Fruit fly (Drosophila melanogaster) ovary, adult (tissue): ENCODE data around the gene CG6012.

ENCODE experiments used
- CG17801 ChIP-seq: fragments of 200-800 bp; optimal IDR thresholded peaks from 2 replicates; lab custom pipeline; 2019; ENCODE audit warnings: missing biosample characterization, mild to moderate bottlenecking, missing genetic modification characterization, moderate library complexity; ENCODE audit not compliant: partially characterized antibody

CG6012 gene

DNA sequence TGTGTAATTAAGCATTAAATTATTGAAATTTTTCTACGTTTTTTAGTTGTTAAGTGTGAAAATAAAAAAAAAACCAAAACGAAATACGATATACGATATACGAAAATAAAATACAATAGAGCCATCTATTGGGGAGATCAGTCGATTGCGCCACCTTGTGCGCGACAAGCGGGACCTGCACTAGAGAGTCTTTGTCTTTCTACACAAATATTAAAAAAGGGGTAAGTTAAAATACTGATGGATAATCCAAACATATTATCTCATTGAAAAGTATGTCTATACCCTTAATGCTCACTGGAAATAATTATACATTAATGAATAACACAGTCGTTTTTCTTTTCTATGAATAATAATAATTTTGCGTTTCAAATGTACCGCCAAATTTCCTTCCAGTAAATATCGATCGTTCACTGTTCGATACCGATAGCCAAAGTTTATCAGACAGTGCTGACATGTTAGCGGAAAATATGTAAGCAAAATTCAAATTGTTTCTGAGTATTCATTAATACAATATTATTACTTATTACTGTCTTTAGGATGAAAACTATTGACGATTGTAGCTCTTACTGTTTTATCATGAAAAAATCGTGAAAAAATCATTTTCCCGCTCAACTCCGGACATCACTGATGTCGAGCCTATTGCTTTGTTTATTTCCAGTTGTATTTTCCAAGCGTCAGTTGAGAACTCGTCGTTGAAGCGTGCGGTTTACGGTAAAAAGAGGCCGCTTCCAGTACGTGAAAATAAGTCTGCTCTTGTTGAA is 45.1 kb downstream of the CG6012 start, which contains the start of gene mdy:
TSS of gene mdy (plus strand) at position 672 of the 761 bp plus-strand sequence.
- peak; percentile 32 for TF ChIP-seq CG17801 (GFP tag; lab: Kevin White, UChicago)
